Fruit fly (Drosophila melanogaster) whole organism, embryonic: Measurements from ENCODE around the gene pyx.

Source experiments
- Antp ChIP-seq: fragments of 200-800 bp; sonication (Bioruptor generic); optimal IDR thresholded peaks from 3 replicates; lab custom pipeline; 2016; ENCODE audit warnings: missing biosample characterization, missing genetic modification characterization
- Atf3 ChIP-seq: fragments of 200-800 bp; sonication (Bioruptor generic); optimal IDR thresholded peaks from 3 replicates; lab custom pipeline; 2016; ENCODE audit warnings: missing biosample characterization, missing genetic modification characterization
- Atf6 ChIP-seq: fragments of 200-800 bp; sonication (Bioruptor generic); IDR thresholded peaks from 2 replicates; pipeline ENCODE4 v1.3.6; 2022; ENCODE audit warnings: missing biosample characterization, missing genetic modification characterization
- Blimp-1 ChIP-seq: fragments of 200-800 bp; sonication (Bioruptor generic); optimal IDR thresholded peaks from 3 replicates; lab custom pipeline; 2018; ENCODE audit warnings: missing biosample characterization, missing genetic modification characterization, mild to moderate bottlenecking, moderate library complexity, missing genetic modification reagents
- CG10147 ChIP-seq: fragments of 200-800 bp; sonication (Bioruptor generic); optimal IDR thresholded peaks from 2 replicates; lab custom pipeline; 2019; ENCODE audit warnings: missing biosample characterization, mild to moderate bottlenecking, missing genetic modification characterization, moderate library complexity
- CG11247 ChIP-seq: fragments of 200-800 bp; sonication (Bioruptor generic); IDR thresholded peaks from 2 replicates; pipeline ENCODE4 v1.3.6; 2022; ENCODE audit warnings: missing biosample characterization, missing genetic modification characterization
- CG11456 ChIP-seq: fragments of 200-800 bp; sonication (Bioruptor generic); IDR thresholded peaks from 3 replicates; pipeline ENCODE4 v1.3.6; 2022; ENCODE audit warnings: missing biosample characterization, missing genetic modification characterization
- CG12071 ChIP-seq: fragments of 200-800 bp; sonication (Bioruptor generic); optimal IDR thresholded peaks from 3 replicates; lab custom pipeline; 2018; ENCODE audit warnings: missing biosample characterization, mild to moderate bottlenecking, missing genetic modification characterization
- CG12659 ChIP-seq: fragments of 200-800 bp; sonication (Bioruptor generic); optimal IDR thresholded peaks from 3 replicates; lab custom pipeline; 2017; ENCODE audit warnings: mild to moderate bottlenecking, missing biosample characterization, missing genetic modification reagents, missing genetic modification characterization
- CG12942 ChIP-seq: fragments of 200-800 bp; sonication (Bioruptor generic); optimal IDR thresholded peaks from 3 replicates; lab custom pipeline; 2016; ENCODE audit warnings: missing biosample characterization, missing genetic modification characterization
- CG13123 ChIP-seq: fragments of 200-800 bp; sonication (Bioruptor generic); optimal IDR thresholded peaks from 2 replicates; lab custom pipeline; 2016; ENCODE audit warnings: missing biosample characterization, missing genetic modification characterization
- CG14860 ChIP-seq: fragments of 200-800 bp; sonication (Bioruptor generic); IDR thresholded peaks from 3 replicates; pipeline ENCODE4 v1.3.6; 2022; ENCODE audit warnings: missing biosample characterization, missing genetic modification characterization; ENCODE audit not compliant: partially characterized antibody
- CG15011 ChIP-seq: fragments of 200-800 bp; sonication (Bioruptor generic); optimal IDR thresholded peaks from 3 replicates; lab custom pipeline; 2018; ENCODE audit warnings: missing biosample characterization, mild to moderate bottlenecking, missing genetic modification characterization
- CG15073 ChIP-seq: fragments of 200-800 bp; sonication (Bioruptor generic); optimal IDR thresholded peaks from 2 replicates; lab custom pipeline; 2016; ENCODE audit warnings: missing biosample characterization, missing genetic modification characterization
- CG18262 ChIP-seq: fragments of 200-800 bp; optimal IDR thresholded peaks from 3 replicates; lab custom pipeline; 2019; ENCODE audit warnings: missing biosample characterization, mild to moderate bottlenecking, missing genetic modification characterization, moderate library complexity
- CG1832 ChIP-seq: fragments of 200-800 bp; sonication (Bioruptor generic); optimal IDR thresholded peaks from 2 replicates; lab custom pipeline; 2017; ENCODE audit warnings: missing biosample characterization, mild to moderate bottlenecking, missing genetic modification characterization, inconsistent platforms
- CG32532 ChIP-seq: fragments of 200-800 bp; sonication (Bioruptor generic); IDR thresholded peaks from 2 replicates; pipeline ENCODE4 v1.3.6; 2022; ENCODE audit warnings: missing biosample characterization, missing genetic modification characterization
- CG4282 ChIP-seq: fragments of 200-800 bp; sonication (Bioruptor generic); optimal IDR thresholded peaks from 2 replicates; lab custom pipeline; 2016; ENCODE audit warnings: missing biosample characterization, missing genetic modification characterization
- CG6272 ChIP-seq: fragments of 200-800 bp; sonication (Bioruptor generic); IDR thresholded peaks from 2 replicates; pipeline ENCODE4 v1.3.6; 2022; ENCODE audit warnings: missing biosample characterization, missing genetic modification characterization
- CG7786 ChIP-seq: fragments of 200-800 bp; sonication (Bioruptor generic); optimal IDR thresholded peaks from 2 replicates; lab custom pipeline; 2016; ENCODE audit warnings: missing biosample characterization, missing genetic modification characterization
- CG8388 ChIP-seq: fragments of 200-800 bp; sonication (Bioruptor generic); optimal IDR thresholded peaks from 2 replicates; lab custom pipeline; 2019; ENCODE audit warnings: missing biosample characterization, mild to moderate bottlenecking, missing genetic modification characterization, moderate library complexity
- CG9437 ChIP-seq: fragments of 200-800 bp; sonication (Bioruptor generic); optimal IDR thresholded peaks from 2 replicates; lab custom pipeline; 2018; ENCODE audit warnings: missing biosample characterization, mild to moderate bottlenecking, missing genetic modification characterization
- CG9727 ChIP-seq: fragments of 200-800 bp; sonication (Bioruptor generic); optimal IDR thresholded peaks from 3 replicates; lab custom pipeline; 2017; ENCODE audit warnings: missing biosample characterization, mild to moderate bottlenecking, missing genetic modification characterization
- CG9876 ChIP-seq: fragments of 200-800 bp; sonication (Bioruptor generic); optimal IDR thresholded peaks from 2 replicates; lab custom pipeline; 2016; ENCODE audit warnings: missing biosample characterization, missing genetic modification characterization
- D ChIP-seq, 2 experiments: fragments of 200-800 bp in 1 of 2; fragments of >200 bp in 1 of 2; sonication (Bioruptor generic) in 1 of 2; optimal IDR thresholded peaks; 2 replicates in 1 of 2; 3 replicates in 1 of 2; lab custom pipeline; 2017; ENCODE audit warnings: mild to moderate bottlenecking in 1 of 2, missing biosample characterization in 1 of 2, missing genetic modification characterization in 1 of 2, missing genetic modification reagents in 1 of 2
- Dfd ChIP-seq, 2 experiments: fragments of >200 bp; optimal IDR thresholded peaks; 2 replicates each; lab custom pipeline; 2017; ENCODE audit warnings: missing biosample characterization in 2 of 2, missing genetic modification characterization in 2 of 2
- H2.0 ChIP-seq: fragments of 200-800 bp; sonication (Bioruptor generic); IDR thresholded peaks from 2 replicates; pipeline ENCODE4 v1.3.6; 2022; ENCODE audit warnings: missing biosample characterization, missing genetic modification characterization
- Rx ChIP-seq: fragments of 200-800 bp; sonication (Bioruptor generic); IDR thresholded peaks from 2 replicates; pipeline ENCODE4 v1.3.6; 2022; ENCODE audit warnings: missing biosample characterization, missing genetic modification characterization
- Six4 ChIP-seq: fragments of 200-800 bp; sonication (Bioruptor generic); optimal IDR thresholded peaks from 2 replicates; lab custom pipeline; 2016; ENCODE audit warnings: missing biosample characterization, missing genetic modification characterization
- ab ChIP-seq: fragments of 200-800 bp; sonication (Bioruptor generic); optimal IDR thresholded peaks from 2 replicates; lab custom pipeline; 2016; ENCODE audit warnings: missing biosample characterization, missing genetic modification characterization
- ac ChIP-seq: fragments of 200-800 bp; sonication (Bioruptor generic); optimal IDR thresholded peaks from 3 replicates; lab custom pipeline; 2017; ENCODE audit warnings: missing biosample characterization, mild to moderate bottlenecking, missing genetic modification characterization
- ara ChIP-seq: fragments of 200-800 bp; sonication (Bioruptor generic); IDR thresholded peaks from 2 replicates; pipeline ENCODE4 v1.3.6; 2022; ENCODE audit warnings: missing biosample characterization, missing genetic modification characterization
- ato ChIP-seq: fragments of 200-800 bp; sonication (Bioruptor generic); IDR thresholded peaks from 2 replicates; pipeline ENCODE4 v1.3.6; 2022; ENCODE audit warnings: missing biosample characterization, missing genetic modification characterization; ENCODE audit not compliant: partially characterized antibody
- bsh ChIP-seq, 2 experiments: fragments of 200-800 bp; sonication (Bioruptor generic); optimal IDR thresholded peaks; 2 replicates each; lab custom pipeline; 2017 to 2018; ENCODE audit warnings: mild to moderate bottlenecking in 2 of 2, missing biosample characterization in 2 of 2, missing genetic modification characterization in 2 of 2, moderate library complexity in 1 of 2
- chinmo ChIP-seq: fragments of 200-800 bp; sonication (Bioruptor generic); IDR thresholded peaks from 4 replicates; pipeline ENCODE4 v1.3.6; 2022; ENCODE audit warnings: missing biosample characterization, missing genetic modification characterization; ENCODE audit not compliant: partially characterized antibody
- ci ChIP-seq: fragments of 200-800 bp; sonication (Bioruptor generic); IDR thresholded peaks from 3 replicates; pipeline ENCODE4 v1.3.6; 2022; ENCODE audit warnings: missing biosample characterization, missing genetic modification characterization
- croc ChIP-seq: fragments of 200-800 bp; sonication (Bioruptor generic); conservative IDR thresholded peaks from 3 replicates; pipeline ENCODE4 v1.3.6; 2022; ENCODE audit warnings: missing biosample characterization, missing genetic modification characterization
- dm ChIP-seq: fragments of 200-800 bp; sonication (Bioruptor generic); optimal IDR thresholded peaks from 3 replicates; lab custom pipeline; 2016; ENCODE audit warnings: missing biosample characterization, missing genetic modification characterization
- exex ChIP-seq: fragments of 200-800 bp; sonication (Bioruptor generic); optimal IDR thresholded peaks from 4 replicates; lab custom pipeline; 2018; ENCODE audit warnings: missing biosample characterization, mild to moderate bottlenecking, missing genetic modification characterization, moderate library complexity
- grn ChIP-seq: fragments of 200-800 bp; sonication (Bioruptor generic); optimal IDR thresholded peaks from 3 replicates; lab custom pipeline; 2017; ENCODE audit warnings: missing biosample characterization, missing genetic modification characterization
- her ChIP-seq: fragments of 200-800 bp; sonication (Bioruptor generic); optimal IDR thresholded peaks from 2 replicates; lab custom pipeline; 2016; ENCODE audit warnings: missing biosample characterization, missing genetic modification characterization
- mirr ChIP-seq: fragments of 200-800 bp; sonication (Bioruptor generic); optimal IDR thresholded peaks from 3 replicates; lab custom pipeline; 2018; ENCODE audit warnings: missing biosample characterization, mild to moderate bottlenecking, missing genetic modification characterization
- mld ChIP-seq: fragments of 200-800 bp; sonication (Bioruptor generic); IDR thresholded peaks from 3 replicates; pipeline ENCODE4 v1.3.6; 2022; ENCODE audit warnings: missing biosample characterization, missing genetic modification characterization; ENCODE audit not compliant: partially characterized antibody
- slou ChIP-seq: fragments of 200-800 bp; sonication (Bioruptor generic); optimal IDR thresholded peaks from 3 replicates; lab custom pipeline; 2016; ENCODE audit warnings: missing biosample characterization, missing genetic modification characterization
- slp2 ChIP-seq: fragments of 200-800 bp; sonication (Bioruptor generic); optimal IDR thresholded peaks from 2 replicates; lab custom pipeline; 2016; ENCODE audit warnings: missing biosample characterization, missing genetic modification characterization
- tin ChIP-seq: fragments of 200-800 bp; sonication (Bioruptor generic); optimal IDR thresholded peaks from 3 replicates; lab custom pipeline; 2016; ENCODE audit warnings: missing biosample characterization, missing genetic modification characterization
- trh ChIP-seq: fragments of 200-800 bp; sonication (Bioruptor generic); optimal IDR thresholded peaks from 2 replicates; lab custom pipeline; 2016; ENCODE audit warnings: missing biosample characterization, missing genetic modification characterization
- tx ChIP-seq: fragments of 200-800 bp; sonication (Bioruptor generic); optimal IDR thresholded peaks from 2 replicates; lab custom pipeline; 2016; ENCODE audit warnings: missing biosample characterization, missing genetic modification characterization

Gene pyx

DNA sequence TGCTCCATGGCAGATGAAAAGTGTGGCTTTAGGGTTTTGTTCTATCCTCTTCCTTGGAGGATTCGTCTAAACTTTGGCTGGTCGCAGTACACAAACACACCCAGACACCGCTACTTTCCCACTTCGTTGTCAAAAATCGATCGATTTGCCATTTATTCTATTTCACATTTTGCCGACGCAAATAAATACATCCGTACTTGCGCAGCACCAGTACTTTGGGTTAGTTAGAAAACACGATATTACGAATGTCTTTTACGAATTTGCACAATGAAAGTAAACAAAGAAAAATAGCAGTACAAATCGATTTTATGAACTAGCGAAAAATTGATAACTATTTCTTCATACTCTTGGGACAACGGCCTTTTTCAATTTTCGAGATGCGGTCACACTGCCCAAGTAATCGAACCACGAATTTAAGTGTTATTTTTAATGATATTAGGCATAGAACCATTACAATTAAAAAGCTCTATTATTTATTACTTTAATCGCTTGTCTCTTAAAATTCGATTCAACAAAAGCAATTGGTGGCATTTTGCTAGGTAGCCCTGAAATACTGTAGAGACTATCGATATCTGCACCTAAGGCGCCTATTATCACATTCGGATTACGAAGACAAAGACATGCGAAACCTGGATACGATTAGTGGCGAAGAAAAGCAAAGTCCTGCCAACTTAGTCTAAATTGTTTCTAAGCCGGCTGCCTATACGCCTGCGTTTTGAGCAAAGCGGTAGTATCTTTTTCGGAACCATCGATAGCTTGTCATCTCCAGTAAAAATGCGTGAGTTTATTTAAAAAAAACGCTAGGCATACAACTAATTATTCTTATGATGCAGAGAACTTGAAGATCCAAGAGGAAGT, 35.0 kb upstream of the pyx start, which contains the start of the genes DIP2 and wac (continued):
- TF ChIP-seq ci (GFP tag; lab: Robert Waterston, UW) (peak; percentile 87), ab (GFP tag; lab: Kevin White, UChicago) (peak; percentile 86), CG9876 (peak; percentile 75), ac (GFP tag; lab: Kevin White, UChicago) (no peak), her (GFP tag; lab: Kevin White, UChicago) (peak; percentile 86), exex (no peak), Atf6 (no peak), tx (peak; percentile 84), CG15011 (GFP tag; lab: Kevin White, UChicago) (no peak), ara (GFP tag; lab: Robert Waterston, UW) (peak; percentile 56; the same call in 1 of the 2 replicates), D (optimal IDR thresholded peaks at IDR 0.05; lab: Kevin White, UChicago) (no peak), D (GFP tag; optimal IDR thresholded peaks at IDR 0.05; lab: Kevin White, UChicago) (peak; percentile 59), CG8388 (GFP tag; lab: Kevin White, UChicago) (peak; percentile 28), CG9727 (peak; percentile 56), Dfd (GFP tag; optimal IDR thresholded peaks at IDR 0.05; lab: Kevin White, UChicago) (no peak), CG12659 (peak; percentile 94), CG32532 (peak; percentile 85), mld (peak; percentile 63; the same call in 2 of the 3 replicates), H2.0 (GFP tag; lab: Robert Waterston, UW) (peak; percentile 59; the same call in 1 of the 2 replicates), Six4 (peak; percentile 73), CG7786 (GFP tag; lab: Kevin White, UChicago) (peak; percentile 81), Atf3 (GFP tag; lab: Kevin White, UChicago) (peak; percentile 84), CG9437 (GFP tag; lab: Kevin White, UChicago) (peak; percentile 18), CG18262 (peak; percentile 64), CG12071 (GFP tag; lab: Kevin White, UChicago) (no peak), Antp (GFP tag; lab: Kevin White, UChicago) (peak; percentile 94), tin (GFP tag; lab: Kevin White, UChicago) (peak; percentile 86), trh (GFP tag; lab: Kevin White, UChicago) (no peak), croc (GFP tag; lab: Robert Waterston, UW) (no peak), Blimp-1 (GFP tag; lab: Kevin White, UChicago) (no peak), mirr (GFP tag; lab: Kevin White, UChicago) (peak; percentile 48), dm (GFP tag; lab: Kevin White, UChicago) (peak; percentile 89), chinmo (GFP tag; lab: Robert Waterston, UW) (peak; percentile 84; the same call in 2 of the 4 replicates), CG10147 (GFP tag; lab: Kevin White, UChicago) (peak; percentile 28), ato (GFP tag; lab: Robert Waterston, UW) (peak; percentile 68), CG12942 (GFP tag; lab: Kevin White, UChicago) (peak; percentile 82), CG15073 (GFP tag; lab: Kevin White, UChicago) (no peak), slp2 (GFP tag; lab: Kevin White, UChicago) (peak; percentile 68), CG11247 (peak; percentile 80), Rx (GFP tag; lab: Robert Waterston, UW) (peak; percentile 34), bsh (GFP tag; optimal IDR thresholded peaks at IDR 0.05; lab: Kevin White, UChicago) (peak in 1 of 2 experiments; percentile 51), grn (GFP tag; lab: Kevin White, UChicago) (no peak), CG14860 (peak; percentile 76), CG6272 (peak; percentile 77), CG13123 (GFP tag; lab: Kevin White, UChicago) (peak; percentile 60), CG11456 (peak; percentile 88), CG1832 (GFP tag; lab: Kevin White, UChicago) (no peak), CG4282 (GFP tag; lab: Kevin White, UChicago) (peak; percentile 86), slou (GFP tag; lab: Kevin White, UChicago) (peak; percentile 30)
